Worm (Caenorhabditis elegans) whole organism, L1 larva: Measurements from ENCODE around the gene ddp-1.
A peak's percentile ranks its signal among the peaks of the same experiment; 100 is the strongest.

Source experiments
- F16B12.6 ChIP-seq: fragments of 150-350 bp; optimal IDR thresholded peaks from 2 replicates; lab custom pipeline; 2014; ENCODE audit warnings: missing biosample characterization, missing genetic modification characterization
- Y116A8C.19 ChIP-seq: sonication (generic microtip); optimal IDR thresholded peaks from 2 replicates; lab custom pipeline; 2016; ENCODE audit warnings: missing compliant biosample characterization, missing genetic modification characterization, borderline replicate concordance
- alr-1 ChIP-seq: fragments of 200-800 bp; sonication (Bioruptor generic); optimal IDR thresholded peaks from 2 replicates; lab custom pipeline; 2018; ENCODE audit warnings: borderline replicate concordance, mild to moderate bottlenecking, missing genetic modification characterization, missing compliant biosample characterization
- aly-2 ChIP-seq: fragments of 150-350 bp; optimal IDR thresholded peaks from 2 replicates; lab custom pipeline; 2014; ENCODE audit warnings: missing biosample characterization, missing genetic modification characterization
- ama-1 ChIP-seq: fragments of 150-350 bp; optimal IDR thresholded peaks from 2 replicates; lab custom pipeline; 2014
- blmp-1 ChIP-seq: fragments of 150-350 bp; optimal IDR thresholded peaks from 2 replicates; lab custom pipeline; 2014; ENCODE audit warnings: missing biosample characterization, missing genetic modification characterization
- dpl-1 ChIP-seq, 3 experiments: fragments of 150-350 bp in 2 of 3; sonication (generic microtip) in 1 of 3; optimal IDR thresholded peaks; 2 replicates each; lab custom pipeline; 2014 to 2017; ENCODE audit warnings: missing biosample characterization in 3 of 3, missing genetic modification characterization in 3 of 3, missing genetic modification reagents in 3 of 3
- dsc-1 ChIP-seq: sonication (generic microtip); optimal IDR thresholded peaks from 2 replicates; lab custom pipeline; 2016; ENCODE audit warnings: mild to moderate bottlenecking, missing genetic modification characterization, missing compliant biosample characterization
- efl-1 ChIP-seq, 4 experiments: fragments of 150-350 bp; optimal IDR thresholded peaks in 3 of 4; peaks in 1 of 4; 1 replicate in 1 of 4; 2 replicates in 3 of 4; lab custom pipeline; 2014; ENCODE audit warnings: missing biosample characterization in 2 of 4, missing genetic modification characterization in 2 of 4, missing genetic modification reagents in 2 of 4
- egl-13 ChIP-seq: sonication (generic microtip); optimal IDR thresholded peaks from 2 replicates; lab custom pipeline; 2016; ENCODE audit warnings: missing genotype, missing genetic modification reagents, missing genetic modification characterization, missing compliant biosample characterization
- elt-2 ChIP-seq: sonication (generic microtip); optimal IDR thresholded peaks from 2 replicates; lab custom pipeline; 2016; ENCODE audit warnings: missing genetic modification characterization, mild to moderate bottlenecking, inconsistent platforms, missing compliant biosample characterization, missing genetic modification reagents
- elt-3 ChIP-seq, 6 experiments: fragments of 150-350 bp in 1 of 6; sonication (generic microtip); optimal IDR thresholded peaks; 2 replicates each; lab custom pipeline; 2017 to 2018; ENCODE audit warnings: missing biosample characterization in 6 of 6, missing genetic modification characterization in 6 of 6, inconsistent platforms in 1 of 6
- ets-5 ChIP-seq: fragments of 200-800 bp; sonication (Bioruptor generic); IDR thresholded peaks from 2 replicates; pipeline ENCODE4 v1.3.6; 2022; ENCODE audit warnings: missing genetic modification characterization, missing compliant biosample characterization
- fkh-4 ChIP-seq: sonication (generic microtip); optimal IDR thresholded peaks from 2 replicates; lab custom pipeline; 2016; ENCODE audit warnings: missing compliant biosample characterization, missing genetic modification characterization, borderline replicate concordance
- fkh-8 ChIP-seq: sonication (generic microtip); optimal IDR thresholded peaks from 2 replicates; lab custom pipeline; 2016; ENCODE audit warnings: mild to moderate bottlenecking, missing genetic modification characterization, missing compliant biosample characterization
- grh-1 ChIP-seq: fragments of 200-800 bp; sonication (Bioruptor generic); IDR thresholded peaks from 2 replicates; pipeline ENCODE4 v1.3.6; 2022; ENCODE audit warnings: missing genetic modification reagents, missing genetic modification characterization, missing compliant biosample characterization
- irx-1 ChIP-seq: sonication (generic microtip); optimal IDR thresholded peaks from 2 replicates; lab custom pipeline; 2016; ENCODE audit warnings: missing genetic modification characterization, missing compliant biosample characterization
- isw-1 ChIP-seq: fragments of 200-800 bp; sonication (Bioruptor generic); IDR thresholded peaks from 2 replicates; pipeline ENCODE4 v1.3.6; 2022; ENCODE audit warnings: missing genetic modification characterization, missing compliant biosample characterization
- jun-1 ChIP-seq: fragments of 150-350 bp; optimal IDR thresholded peaks from 2 replicates; lab custom pipeline; 2014; ENCODE audit warnings: missing biosample characterization, missing genetic modification reagents, missing genetic modification characterization
- lin-13 ChIP-seq: fragments of 150-350 bp; optimal IDR thresholded peaks from 2 replicates; lab custom pipeline; 2014; ENCODE audit warnings: missing biosample characterization, missing genetic modification reagents, missing genetic modification characterization
- lin-14 ChIP-seq: fragments of 200-800 bp; sonication (Bioruptor generic); optimal IDR thresholded peaks from 2 replicates; lab custom pipeline; 2018; ENCODE audit warnings: mild to moderate bottlenecking, missing genetic modification characterization, moderate library complexity, missing compliant biosample characterization
- lin-39 ChIP-seq: fragments of 150-350 bp; optimal IDR thresholded peaks from 2 replicates; lab custom pipeline; 2014; ENCODE audit warnings: missing biosample characterization, missing genetic modification reagents, missing genetic modification characterization
- lir-3 ChIP-seq: sonication (generic microtip); optimal IDR thresholded peaks from 2 replicates; lab custom pipeline; 2016; ENCODE audit warnings: mild to moderate bottlenecking, missing genetic modification characterization, moderate library complexity, missing compliant biosample characterization; ENCODE audit not compliant: poor library complexity
- lsy-2 ChIP-seq, 2 experiments: fragments of 150-350 bp; optimal IDR thresholded peaks; 2 replicates each; lab custom pipeline; 2014; ENCODE audit warnings: missing biosample characterization in 2 of 2, missing genetic modification characterization in 2 of 2
- mdl-1 ChIP-seq, 2 experiments: fragments of 150-350 bp; optimal IDR thresholded peaks; 2 replicates each; lab custom pipeline; 2014 to 2017; ENCODE audit warnings: missing biosample characterization in 2 of 2, missing genetic modification characterization in 2 of 2, inconsistent platforms in 1 of 2
- nhr-12 ChIP-seq: sonication (generic microtip); optimal IDR thresholded peaks from 2 replicates; lab custom pipeline; 2017; ENCODE audit warnings: missing biosample characterization, missing genetic modification characterization
- nhr-19 ChIP-seq: fragments of 200-800 bp; sonication (Bioruptor generic); conservative IDR thresholded peaks from 2 replicates; pipeline ENCODE4 v1.3.6; 2022; ENCODE audit warnings: missing genetic modification characterization, missing compliant biosample characterization
- nhr-237 ChIP-seq: fragments of 150-350 bp; optimal IDR thresholded peaks from 2 replicates; lab custom pipeline; 2014; ENCODE audit warnings: missing biosample characterization, missing genetic modification characterization
- nhr-28 ChIP-seq: fragments of 150-350 bp; optimal IDR thresholded peaks from 2 replicates; lab custom pipeline; 2014; ENCODE audit warnings: missing biosample characterization, missing genetic modification characterization
- nhr-71 ChIP-seq: sonication (generic microtip); optimal IDR thresholded peaks from 2 replicates; lab custom pipeline; 2016; ENCODE audit warnings: mild to moderate bottlenecking, missing genetic modification characterization, moderate library complexity, missing compliant biosample characterization
- nhr-76 ChIP-seq: sonication (generic microtip); optimal IDR thresholded peaks from 2 replicates; lab custom pipeline; 2017; ENCODE audit warnings: missing biosample characterization, missing genetic modification characterization
- pag-3 ChIP-seq: sonication (generic microtip); optimal IDR thresholded peaks from 2 replicates; lab custom pipeline; 2017; ENCODE audit warnings: missing genetic modification characterization, mild to moderate bottlenecking, missing compliant biosample characterization, antibody characterized with exemption, borderline replicate concordance; ENCODE audit not compliant: insufficient read depth
- sox-4 ChIP-seq: sonication (generic microtip); optimal IDR thresholded peaks from 2 replicates; lab custom pipeline; 2016; ENCODE audit warnings: missing genetic modification characterization, missing compliant biosample characterization
- sptf-1 ChIP-seq: fragments of 150-350 bp; optimal IDR thresholded peaks from 2 replicates; lab custom pipeline; 2014; ENCODE audit warnings: missing biosample characterization, missing genetic modification characterization
- sup-37 ChIP-seq: fragments of 200-800 bp; sonication (Bioruptor generic); optimal IDR thresholded peaks from 2 replicates; lab custom pipeline; 2018; ENCODE audit warnings: mild to moderate bottlenecking, missing genetic modification characterization, missing compliant biosample characterization
- swsn-7 ChIP-seq: sonication (generic microtip); optimal IDR thresholded peaks from 2 replicates; lab custom pipeline; 2016; ENCODE audit warnings: missing genetic modification characterization, missing compliant biosample characterization
- vab-15 ChIP-seq: sonication (generic microtip); optimal IDR thresholded peaks from 2 replicates; lab custom pipeline; 2017; ENCODE audit warnings: missing genotype, mild to moderate bottlenecking, missing genetic modification characterization, missing compliant biosample characterization
- zip-4 ChIP-seq: fragments of 200-800 bp; sonication (Bioruptor generic); optimal IDR thresholded peaks from 2 replicates; lab custom pipeline; 2018; ENCODE audit warnings: mild to moderate bottlenecking, missing genetic modification characterization, moderate library complexity, missing compliant biosample characterization
- ztf-11 ChIP-seq, 2 experiments: sonication (generic microtip); optimal IDR thresholded peaks; 2 replicates each; lab custom pipeline; 2016 to 2017; ENCODE audit warnings: missing genetic modification characterization in 2 of 2, missing biosample characterization in 1 of 2, missing compliant biosample characterization in 1 of 2

The ddp-1 gene

DNA sequence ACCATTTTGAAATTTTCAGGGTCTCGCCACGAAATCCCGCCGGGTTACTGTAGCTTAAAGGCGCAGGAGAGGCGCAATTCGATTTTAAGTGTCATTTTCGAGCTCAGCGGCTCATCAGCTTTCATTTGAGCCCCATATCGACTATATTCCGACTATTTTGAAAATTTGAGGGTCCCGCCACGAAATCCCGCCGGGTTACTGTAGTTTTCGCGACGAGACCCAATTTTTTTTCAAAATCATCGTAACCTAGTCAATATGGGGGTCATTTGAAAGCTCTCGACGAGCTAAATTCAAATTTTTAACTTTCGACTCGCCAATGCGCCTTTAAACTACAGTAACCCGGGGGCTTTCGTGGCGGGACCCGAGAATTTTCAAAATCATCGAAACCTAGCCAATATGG, 17.5 kb downstream of the ddp-1 start:
- TF ChIP-seq sup-37 (no peak), lsy-2 (tag; optimal IDR thresholded peaks at IDR 0.05; lab: Kevin White, UChicago) (peak in 1 of 2 experiments; percentile 31), lin-13 (GFP tag; lab: Kevin White, UChicago) (peak; percentile 0)

DNA sequence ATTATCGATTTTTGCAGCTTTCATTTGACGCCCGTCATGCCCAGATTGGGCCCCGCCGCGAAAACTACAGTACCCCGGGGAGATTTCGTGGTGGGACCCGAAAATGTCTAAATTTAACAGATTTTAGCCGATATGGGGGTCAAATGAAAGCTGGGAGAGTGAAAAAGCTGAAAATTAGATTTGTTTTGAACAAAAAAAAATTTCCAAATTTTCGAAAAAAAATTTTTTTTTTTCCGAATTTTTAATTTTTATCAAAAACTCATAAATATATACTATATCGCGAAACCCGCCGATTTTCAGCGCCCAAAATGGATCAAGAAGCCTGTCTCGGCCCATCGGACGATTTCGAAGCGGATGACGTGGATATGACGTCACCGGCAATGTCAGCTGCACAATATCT, 18.4 kb downstream of the ddp-1 start, which contains the start of gene smi-1:
smi-1 (plus strand) TSS at position 301 of the 400 bp plus-strand sequence.
- no peak for TF ChIP-seq ztf-11 (tag; optimal IDR thresholded peaks at IDR 0.05; lab: Kevin White, UChicago)
- TF ChIP-seq swsn-7 (tag; lab: Kevin White, UChicago) = no peak
- TF ChIP-seq sptf-1 (tag; lab: Kevin White, UChicago) = no peak
- no peak for TF ChIP-seq aly-2 (tag; lab: Kevin White, UChicago)
- TF ChIP-seq egl-13 (tag; lab: Kevin White, UChicago) = no peak
- no peak for TF ChIP-seq dpl-1 (GFP tag; optimal IDR thresholded peaks at IDR 0.05; lab: Kevin White, UChicago)
- TF ChIP-seq elt-2 (tag; lab: Kevin White, UChicago) = no peak
- TF ChIP-seq nhr-71 (tag; lab: Kevin White, UChicago) = no peak
- TF ChIP-seq isw-1 (GFP tag; lab: Robert Waterston, UW) = no peak
- no peak for TF ChIP-seq elt-3 (tag; optimal IDR thresholded peaks at IDR 0.05; lab: Kevin White, UChicago)
- no peak for TF ChIP-seq ets-5 (GFP tag; lab: Robert Waterston, UW)
- TF ChIP-seq, all 84 proteins: peak for 0

DNA sequence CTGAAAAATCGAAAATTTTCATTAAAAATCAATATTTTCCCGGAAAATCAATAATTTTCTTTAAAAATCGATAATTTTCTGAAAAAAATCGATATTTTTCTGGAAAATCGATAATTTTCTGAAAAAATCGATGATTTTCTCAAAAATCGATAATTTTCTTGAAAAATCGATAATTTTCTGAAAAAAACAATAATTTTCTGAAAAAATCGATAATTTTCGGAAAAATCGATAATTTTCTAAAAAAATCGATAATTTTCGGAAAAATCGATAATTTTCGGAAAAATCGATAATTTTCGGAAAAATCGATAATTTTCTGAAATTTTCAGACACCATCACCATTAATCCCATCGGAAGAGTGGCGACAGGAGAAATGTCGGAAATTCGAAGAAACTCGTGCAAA, 19.2 kb downstream of the ddp-1 start:
- TF ChIP-seq nhr-76 (tag; lab: Kevin White, UChicago) (no peak), sox-4 (no peak), lin-14 (GFP tag; lab: Kevin White, UChicago) (no peak), lin-13 (GFP tag; lab: Kevin White, UChicago) (no peak), mdl-1 (tag; optimal IDR thresholded peaks at IDR 0.05; lab: Kevin White, UChicago) (no peak), blmp-1 (tag; lab: Kevin White, UChicago) (no peak), irx-1 (tag; lab: Kevin White, UChicago) (no peak), lir-3 (tag; lab: Kevin White, UChicago) (no peak), sptf-1 (tag; lab: Kevin White, UChicago) (no peak), efl-1 (optimal IDR thresholded peaks at IDR 0.05; lab: Kevin White, UChicago) (no peak), efl-1 (GFP tag; optimal IDR thresholded peaks at IDR 0.05 in 1 of 2; lab: Kevin White, UChicago) (no peak)
- TF ChIP-seq, all 84 proteins: peak for 0

DNA sequence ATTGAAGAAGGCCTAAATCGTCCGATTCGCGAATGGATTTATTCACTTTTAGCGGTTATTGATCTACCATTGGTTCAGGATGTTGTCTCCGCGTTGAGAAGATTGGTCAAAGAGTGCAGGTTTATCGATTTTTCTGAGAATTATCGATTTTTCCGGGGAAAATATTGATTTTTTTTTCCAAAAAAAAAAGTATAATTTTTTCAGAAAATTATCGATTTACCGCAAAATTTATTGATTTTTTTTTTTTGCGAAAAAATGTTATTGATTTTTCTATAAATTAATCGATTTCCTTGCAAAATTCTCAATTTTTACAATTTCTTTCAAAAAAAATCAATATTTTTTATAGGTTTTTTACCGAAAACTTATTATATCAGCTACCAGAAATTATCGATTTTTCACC, 20.5 kb downstream of the ddp-1 start:
- no peak for TF ChIP-seq nhr-19 (GFP tag; lab: Robert Waterston, UW)
- TF ChIP-seq lsy-2 (tag; optimal IDR thresholded peaks at IDR 0.05; lab: Kevin White, UChicago) = no peak
- TF ChIP-seq fkh-4 = no peak
- TF ChIP-seq dsc-1 = no peak
- no peak for TF ChIP-seq vab-15 (tag; lab: Kevin White, UChicago)
- no peak for TF ChIP-seq alr-1 (tag; lab: Kevin White, UChicago)
- TF ChIP-seq lin-39 (tag; lab: Kevin White, UChicago) = no peak
- TF ChIP-seq ama-1 (lab: Kevin White, UChicago) = no peak
- TF ChIP-seq nhr-28 (tag; lab: Kevin White, UChicago) = no peak

DNA sequence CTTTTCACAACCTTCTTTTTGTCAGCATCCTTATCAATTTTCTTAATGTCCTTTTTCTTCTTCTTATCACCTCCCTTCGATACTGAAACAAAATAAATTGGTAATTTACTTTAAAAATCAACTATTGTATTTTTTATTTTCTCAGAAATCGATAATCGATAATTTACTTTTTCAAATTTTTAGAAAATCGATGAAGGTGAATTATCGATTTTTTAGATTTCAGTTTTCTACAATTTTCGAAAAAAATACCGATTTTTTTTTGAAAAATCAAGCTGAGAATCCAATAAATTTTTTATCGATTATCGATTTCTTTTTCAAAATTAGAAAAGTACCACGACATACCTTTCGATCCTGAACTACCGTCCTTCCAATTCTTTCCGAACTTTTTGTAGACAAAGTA, 23.0 kb downstream of the ddp-1 start:
- no peak for TF ChIP-seq zip-4 (GFP tag; lab: Kevin White, UChicago)
- TF ChIP-seq nhr-19 (GFP tag; lab: Robert Waterston, UW) = no peak
- no peak for TF ChIP-seq lsy-2 (tag; optimal IDR thresholded peaks at IDR 0.05; lab: Kevin White, UChicago)
- TF ChIP-seq sptf-1 (tag; lab: Kevin White, UChicago) = no peak
- no peak for TF ChIP-seq lin-13 (GFP tag; lab: Kevin White, UChicago)
- no peak for TF ChIP-seq nhr-12 (tag; lab: Kevin White, UChicago)
- TF ChIP-seq jun-1 (tag; lab: Kevin White, UChicago) = no peak
- no peak for TF ChIP-seq pag-3 (tag; lab: Kevin White, UChicago)
- no peak for TF ChIP-seq nhr-237 (tag; lab: Kevin White, UChicago)
- no peak for TF ChIP-seq fkh-8 (tag; lab: Kevin White, UChicago)
- TF ChIP-seq grh-1 (GFP tag; lab: Robert Waterston, UW) = no peak
- TF ChIP-seq Y116A8C.19 (tag; lab: Kevin White, UChicago) = no peak
- TF ChIP-seq ama-1 (lab: Kevin White, UChicago) = no peak
- no peak for TF ChIP-seq blmp-1 (tag; lab: Kevin White, UChicago)
- TF ChIP-seq F16B12.6 (tag; lab: Kevin White, UChicago) = no peak
- TF ChIP-seq, all 84 proteins: peak for 0
